Worm (Caenorhabditis elegans) whole organism, L3 larva: ENCODE data around the gene grd-3.

Experiments
- aly-2 ChIP-seq: fragments of 150-350 bp; optimal IDR thresholded peaks from 2 replicates; lab custom pipeline; 2014; ENCODE audit warnings: missing biosample characterization, missing genetic modification characterization
- ceh-82 ChIP-seq: fragments of 150-350 bp; optimal IDR thresholded peaks from 2 replicates; lab custom pipeline; 2014; ENCODE audit warnings: missing biosample characterization, missing genetic modification characterization
- egl-27 ChIP-seq: sonication (generic microtip); optimal IDR thresholded peaks from 4 replicates; lab custom pipeline; 2017; ENCODE audit warnings: missing biosample characterization, missing genetic modification reagents, missing genetic modification characterization
- elt-1 ChIP-seq: fragments of 150-350 bp; optimal IDR thresholded peaks from 2 replicates; lab custom pipeline; 2014; ENCODE audit warnings: missing biosample characterization, missing genetic modification characterization
- elt-3 ChIP-seq, 3 experiments: fragments of 150-350 bp in 1 of 3; sonication (generic microtip) in 2 of 3; optimal IDR thresholded peaks; 2 replicates in 2 of 3; 4 replicates in 1 of 3; lab custom pipeline; 2014 to 2017; ENCODE audit warnings: missing biosample characterization in 3 of 3, missing genetic modification characterization in 3 of 3
- eor-1 ChIP-seq, 2 experiments: fragments of 150-350 bp; optimal IDR thresholded peaks; 2 replicates each; lab custom pipeline; 2014 to 2018; ENCODE audit warnings: missing biosample characterization in 2 of 2, missing genetic modification characterization in 2 of 2
- mdl-1 ChIP-seq: fragments of 150-350 bp; optimal IDR thresholded peaks from 2 replicates; lab custom pipeline; 2014; ENCODE audit warnings: missing biosample characterization, missing genetic modification characterization
- nhr-12 ChIP-seq: fragments of 150-350 bp; optimal IDR thresholded peaks from 2 replicates; lab custom pipeline; 2014; ENCODE audit warnings: missing biosample characterization, missing genetic modification characterization
- nhr-23 ChIP-seq: fragments of 150-350 bp; optimal IDR thresholded peaks from 2 replicates; lab custom pipeline; 2014; ENCODE audit warnings: missing biosample characterization, missing genetic modification reagents, missing genetic modification characterization
- nhr-77 ChIP-seq: fragments of 150-350 bp; optimal IDR thresholded peaks from 2 replicates; lab custom pipeline; 2014; ENCODE audit warnings: missing biosample characterization, missing genetic modification characterization
- pqm-1 ChIP-seq: fragments of 150-350 bp; optimal IDR thresholded peaks from 2 replicates; lab custom pipeline; 2017; ENCODE audit warnings: missing biosample characterization, missing genetic modification characterization, inconsistent platforms
- snpc-4 ChIP-seq: fragments of 150-350 bp; optimal IDR thresholded peaks from 2 replicates; lab custom pipeline; 2014; ENCODE audit warnings: missing biosample characterization, missing genetic modification characterization
- unc-62 ChIP-seq: fragments of 150-350 bp; sonication (generic microtip); optimal IDR thresholded peaks from 4 replicates; lab custom pipeline; 2014; ENCODE audit warnings: missing biosample characterization, missing genetic modification reagents, missing genetic modification characterization

DNA sequence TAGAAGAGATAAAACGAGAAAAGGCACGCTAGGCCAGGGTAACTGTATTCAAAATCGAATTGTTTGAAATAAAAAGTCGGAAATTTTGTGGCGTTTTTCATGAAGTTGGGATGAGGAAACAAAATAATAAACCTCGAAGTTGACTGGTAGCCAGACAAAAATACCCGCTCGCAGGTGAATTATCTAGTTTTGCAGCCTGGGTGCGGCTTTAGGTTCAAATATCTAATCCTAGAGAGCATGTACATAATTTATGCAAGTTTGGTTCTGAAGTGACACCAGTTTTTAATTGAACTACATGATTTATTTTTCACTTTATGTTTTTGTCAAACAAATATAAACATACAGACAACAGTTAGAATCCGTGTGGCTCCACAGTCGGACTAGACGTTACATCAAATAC lies 42.3 kb downstream of the grd-3 start, which contains the start of gene srz-37:
- TF ChIP-seq elt-3 (tag; optimal IDR thresholded peaks at IDR 0.05; lab: Kevin White, UChicago) (no peak), snpc-4 (tag; lab: Kevin White, UChicago) (no peak), ceh-82 (no peak), nhr-12 (tag; lab: Kevin White, UChicago) (no peak), nhr-77 (tag; lab: Kevin White, UChicago) (no peak), unc-62 (GFP tag; lab: Kevin White, UChicago) (no peak), nhr-23 (tag; lab: Kevin White, UChicago) (no peak), eor-1 (tag; optimal IDR thresholded peaks at IDR 0.05; lab: Kevin White, UChicago) (no peak), aly-2 (tag; lab: Kevin White, UChicago) (no peak), elt-1 (tag; lab: Kevin White, UChicago) (no peak), pqm-1 (tag; lab: Kevin White, UChicago) (no peak), egl-27 (tag; lab: Kevin White, UChicago) (no peak), mdl-1 (tag; lab: Kevin White, UChicago) (no peak)
